Worm (Caenorhabditis elegans) whole organism, L4/young adult: ENCODE measurements around the gene C31E10.11.

ENCODE experiments used
- W03F9.2 ChIP-seq: fragments of 150-350 bp; optimal IDR thresholded peaks from 2 replicates; lab custom pipeline; 2014; ENCODE audit warnings: missing biosample characterization, missing genetic modification characterization
- dao-5 ChIP-seq: sonication (generic microtip); optimal IDR thresholded peaks from 2 replicates; lab custom pipeline; 2016; ENCODE audit warnings: missing genotype, missing genetic modification characterization, moderate library complexity, missing compliant biosample characterization
- him-1 ChIP-seq: sonication (generic microtip); optimal IDR thresholded peaks from 2 replicates; lab custom pipeline; 2016; ENCODE audit warnings: missing genotype, missing genetic modification reagents, missing genetic modification characterization, missing compliant biosample characterization

- TF ChIP-seq W03F9.2 (tag; lab: Kevin White, UChicago) (no peak), him-1 (no peak), dao-5 (tag; lab: Kevin White, UChicago) (no peak)
Observed at ce11 chrX:13974448-13975071, 16.0 kb downstream of the C31E10.11 start.
